Fruit fly (Drosophila melanogaster) whole organism, adult: Measurements from ENCODE around the gene CG9667.

Experiments
- CG12768 ChIP-seq: fragments of 200-800 bp; sonication (Bioruptor generic); optimal IDR thresholded peaks from 2 replicates; lab custom pipeline; 2017; ENCODE audit warnings: missing biosample characterization, missing genetic modification characterization, mild to moderate bottlenecking, moderate library complexity, missing genetic modification reagents
- Mnt ChIP-seq: fragments of 200-800 bp; sonication (Bioruptor generic); optimal IDR thresholded peaks from 2 replicates; lab custom pipeline; 2016; ENCODE audit warnings: missing biosample characterization, mild to moderate bottlenecking, missing genetic modification characterization

DNA sequence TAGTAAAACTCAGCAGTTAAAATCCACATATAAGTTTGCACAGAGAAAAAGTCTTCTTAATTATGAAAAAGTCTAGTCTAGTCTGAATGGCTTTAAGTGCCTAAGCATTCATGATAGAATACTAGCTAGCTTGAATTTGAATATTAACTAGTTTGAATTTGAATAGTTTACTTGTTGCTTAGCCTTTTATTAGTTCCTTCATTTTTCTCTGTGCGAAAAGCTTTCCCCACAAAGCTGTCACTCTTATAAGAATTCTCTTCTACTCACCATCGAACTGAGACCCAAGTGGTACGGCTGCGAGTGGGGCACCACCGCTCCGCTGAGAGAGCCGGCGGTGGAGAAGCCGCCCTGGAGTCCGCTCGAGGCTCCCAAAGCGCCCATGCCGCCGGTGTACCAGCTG lies 22.8 kb upstream of the CG9667 start:
- TF ChIP-seq CG12768 (GFP tag; lab: Kevin White, UChicago) (no peak), Mnt (GFP tag; lab: Kevin White, UChicago) (no peak)
